Worm (Caenorhabditis elegans): ENCODE measurements around the gene twk-18.

The twk-18 gene

DNA sequence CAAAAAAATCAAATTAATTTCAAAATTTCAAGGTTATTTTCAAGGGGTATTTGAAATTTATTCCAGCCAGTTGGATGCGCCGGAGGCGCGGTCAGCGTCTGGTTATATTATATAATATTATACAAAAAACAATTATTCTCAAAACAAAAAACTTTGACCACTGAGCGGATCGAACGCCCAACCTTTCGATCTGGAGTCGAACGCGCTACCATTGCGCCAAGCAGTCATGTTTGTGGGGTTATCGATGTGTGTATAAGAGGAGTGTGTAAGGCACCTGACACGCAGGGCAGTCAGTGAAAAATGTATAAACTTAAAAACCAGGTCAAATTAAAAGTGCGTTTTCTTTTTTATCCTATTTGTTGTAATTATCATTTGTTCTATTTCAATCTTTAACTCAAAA lies 43.9 kb upstream of the twk-18 start (continued):
- no peak for TF ChIP-seq lsy-27 (tag; optimal IDR thresholded peaks at IDR 0.05; ENCODE audit: borderline replicate concordance, insufficient read depth)
- 0 out of 2 replicates have a peak, but pooled peaks have one; percentile 37 for TF ChIP-seq mcd-1 (GFP tag; IDR thresholded peaks at IDR 0.05)
- TF ChIP-seq D2030.7 (GFP tag; IDR thresholded peaks at IDR 0.05): peak; percentile 57
- peak; percentile 24 for TF ChIP-seq snpc-1.3 (tag; optimal IDR thresholded peaks at IDR 0.05; ENCODE audit: insufficient read depth)
- peak; percentile 68 for TF ChIP-seq hmg-1.2 (GFP tag; IDR thresholded peaks at IDR 0.05)
- TF ChIP-seq ets-4 (GFP tag; optimal IDR thresholded peaks at IDR 0.05): no peak
- no peak for TF ChIP-seq somi-1 (GFP tag; optimal IDR thresholded peaks at IDR 0.05)
- peak; percentile 29 for TF ChIP-seq F23B12.7 (tag; optimal IDR thresholded peaks at IDR 0.05; ENCODE audit: insufficient read depth)
- no peak for TF ChIP-seq lsl-1 (GFP tag; optimal IDR thresholded peaks at IDR 0.05)
- TF ChIP-seq pbrm-1 (GFP tag; IDR thresholded peaks at IDR 0.05): peak; percentile 69
- no peak for TF ChIP-seq cebp-2 (GFP tag; IDR thresholded peaks at IDR 0.05)
- TF ChIP-seq egl-18 (GFP tag; IDR thresholded peaks at IDR 0.05): no peak
- no peak for TF ChIP-seq chd-7 (tag; optimal IDR thresholded peaks at IDR 0.05)
- TF ChIP-seq lin-26 (GFP tag; IDR thresholded peaks at IDR 0.05): peak; percentile 77; the same call in 1 of the 2 replicates
- peak; percentile 22 for TF ChIP-seq snpc-4 (GFP tag; optimal IDR thresholded peaks at IDR 0.05)
- TF ChIP-seq snpc-4 (tag; optimal IDR thresholded peaks at IDR 0.05): peak in 1 of 4 experiments; percentile 46
- TF ChIP-seq egrh-3 (GFP tag; IDR thresholded peaks at IDR 0.05): no peak
- no peak for TF ChIP-seq ama-1 (optimal IDR thresholded peaks at IDR 0.05)
- TF ChIP-seq ama-1 (GFP tag; optimal IDR thresholded peaks at IDR 0.05): peak in 1 of 2 experiments; percentile 36
- peak; percentile 55 for TF ChIP-seq him-1 (tag; optimal IDR thresholded peaks at IDR 0.05)
- no peak for TF ChIP-seq ccch-3 (GFP tag; optimal IDR thresholded peaks at IDR 0.05)
- peak; percentile 34 for TF ChIP-seq ztf-18 (tag; optimal IDR thresholded peaks at IDR 0.05)
- TF ChIP-seq nhr-179 (tag; optimal IDR thresholded peaks at IDR 0.05): no peak

DNA sequence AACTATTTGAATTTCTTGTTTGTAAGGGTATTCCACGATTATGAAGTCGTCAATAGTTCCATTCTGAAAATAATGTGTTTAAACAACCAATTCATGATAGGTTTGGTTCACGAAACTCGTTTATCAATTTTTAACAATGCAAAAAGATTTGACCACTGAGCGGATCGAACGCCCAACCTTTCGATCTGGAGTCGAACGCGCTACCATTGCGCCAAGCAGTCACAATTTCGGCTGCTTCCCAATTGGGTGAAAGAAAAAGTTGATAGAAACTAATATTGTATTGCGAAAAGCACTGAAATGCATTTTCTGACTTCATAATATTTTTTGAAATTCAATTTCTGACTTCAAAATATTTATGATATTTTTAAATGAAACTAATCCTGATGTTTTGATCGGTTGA lies 42.9 kb upstream of the twk-18 start:
- TF ChIP-seq him-1 (tag; optimal IDR thresholded peaks at IDR 0.05) (no peak), repo-1 (tag; optimal IDR thresholded peaks at IDR 0.05) (no peak), mxl-1 (tag; optimal IDR thresholded peaks at IDR 0.05) (no peak), ZK185.1 (tag; optimal IDR thresholded peaks at IDR 0.05; ENCODE audit: poor library complexity, severe bottlenecking) (peak; percentile 33), attf-5 (GFP tag; optimal IDR thresholded peaks at IDR 0.05) (no peak), somi-1 (GFP tag; optimal IDR thresholded peaks at IDR 0.05) (no peak), attf-6 (GFP tag; IDR thresholded peaks at IDR 0.05) (no peak), F23B12.7 (tag; optimal IDR thresholded peaks at IDR 0.05; ENCODE audit: insufficient read depth) (peak; percentile 30), lsl-1 (GFP tag; optimal IDR thresholded peaks at IDR 0.05) (no peak), ztf-18 (tag; optimal IDR thresholded peaks at IDR 0.05) (peak; percentile 3), unc-62 (GFP tag; optimal IDR thresholded peaks at IDR 0.05) (no peak), lsy-27 (tag; optimal IDR thresholded peaks at IDR 0.05; ENCODE audit: borderline replicate concordance, insufficient read depth) (no peak), cebp-1 (GFP tag; IDR thresholded peaks at IDR 0.05) (no peak), cebp-1 (tag; optimal IDR thresholded peaks at IDR 0.05) (no peak), C17E4.6 (GFP tag; IDR thresholded peaks at IDR 0.05) (no peak), ztf-25 (GFP tag; IDR thresholded peaks at IDR 0.05) (no peak), hmg-20 (GFP tag; IDR thresholded peaks at IDR 0.05) (no peak), bed-1 (GFP tag; IDR thresholded peaks at IDR 0.05) (no peak), B0336.3 (GFP tag; IDR thresholded peaks at IDR 0.05) (no peak), lin-40 (tag; optimal IDR thresholded peaks at IDR 0.05) (no peak), mcd-1 (GFP tag; IDR thresholded peaks at IDR 0.05) (no peak), ceh-91 (GFP tag; IDR thresholded peaks at IDR 0.05) (no peak), snpc-4 (GFP tag; optimal IDR thresholded peaks at IDR 0.05) (no peak), snpc-4 (tag; optimal IDR thresholded peaks at IDR 0.05) (peak in 1 of 4 experiments; percentile 2), Y56A3A.18 (GFP tag; IDR thresholded peaks at IDR 0.05) (no peak), Y53G8AR.9 (GFP tag; conservative IDR thresholded peaks at IDR 0.05) (no peak), rpc-1 (optimal IDR thresholded peaks at IDR 0.05) (peak; percentile 78), rpc-1 (tag; optimal IDR thresholded peaks at IDR 0.05) (peak; percentile 90), efl-1 (GFP tag; optimal IDR thresholded peaks at IDR 0.05) (no peak), ceh-58 (GFP tag; IDR thresholded peaks at IDR 0.05) (no peak), Y53F4B.3 (GFP tag; IDR thresholded peaks at IDR 0.05) (no peak), fkh-3 (tag; optimal IDR thresholded peaks at IDR 0.05) (no peak), tbx-9 (tag; optimal IDR thresholded peaks at IDR 0.05; ENCODE audit: borderline replicate concordance) (no peak), hrde-1 (tag; optimal IDR thresholded peaks at IDR 0.05; ENCODE audit: borderline replicate concordance) (no peak)

Data from whole organism, young adult.